Fruit fly (Drosophila melanogaster): Measurements from ENCODE around the gene pst.

The pst gene

dm6 chr3L:7347984-7348631, 12.0 kb downstream of the pst start, which contains the start of the genes Srp19 and qm (continued):
- TF ChIP-seq nmo (GFP tag; optimal IDR thresholded peaks at IDR 0.05), result peak; percentile 60
- TF ChIP-seq ase (GFP tag; IDR thresholded peaks at IDR 0.05), result 0 out of 3 replicates have a peak, but pooled peaks have one; percentile 11
- TF ChIP-seq CG4404 (GFP tag; IDR thresholded peaks at IDR 0.05), result peak; percentile 34; the same call in 1 of the 2 replicates
- peak; percentile 63 for TF ChIP-seq CG12659 (GFP tag; optimal IDR thresholded peaks at IDR 0.05)
- TF ChIP-seq Sry-β (GFP tag; optimal IDR thresholded peaks at IDR 0.05), result peak; percentile 93
- no peak for TF ChIP-seq CG7745 (tag; optimal IDR thresholded peaks at IDR 0.05)
- TF ChIP-seq Xrp1 (GFP tag; IDR thresholded peaks at IDR 0.05), result peak; percentile 44; the same call in 1 of the 2 replicates
- TF ChIP-seq CG10654 (GFP tag; optimal IDR thresholded peaks at IDR 0.05), result peak; percentile 15
- TF ChIP-seq CG11085 (GFP tag; IDR thresholded peaks at IDR 0.05), result 0 out of 2 replicates have a peak, but pooled peaks have one; percentile 12
- peak; percentile 91 for TF ChIP-seq Scr (GFP tag; IDR thresholded peaks at IDR 0.05; ENCODE audit: partially characterized antibody)
- TF ChIP-seq Meics (GFP tag; optimal IDR thresholded peaks at IDR 0.05), result peak; percentile 14
- peak; percentile 57 for TF ChIP-seq pum (GFP tag; optimal IDR thresholded peaks at IDR 0.05)
- TF ChIP-seq seq (GFP tag; IDR thresholded peaks at IDR 0.05), result no peak
- TF ChIP-seq CG14014 (GFP tag; IDR thresholded peaks at IDR 0.05), result peak; percentile 45
- TF ChIP-seq CG30020 (tag; optimal IDR thresholded peaks at IDR 0.05), result peak; percentile 55
- peak; percentile 59 for TF ChIP-seq CG6854 (GFP tag; optimal IDR thresholded peaks at IDR 0.05)
- peak; percentile 59; the same call in 2 of the 3 replicates for TF ChIP-seq mld (GFP tag; IDR thresholded peaks at IDR 0.05; ENCODE audit: partially characterized antibody)
- TF ChIP-seq so (GFP tag; IDR thresholded peaks at IDR 0.05), result peak; percentile 55; the same call in 2 of the 3 replicates
- peak; percentile 88 for TF ChIP-seq Aef1 (GFP tag; IDR thresholded peaks at IDR 0.05)
- peak; percentile 78 for TF ChIP-seq sna (GFP tag; IDR thresholded peaks at IDR 0.05; ENCODE audit: partially characterized antibody)
- TF ChIP-seq cas (GFP tag; IDR thresholded peaks at IDR 0.05), result peak; percentile 14; the same call in 1 of the 2 replicates
- TF ChIP-seq vvl (GFP tag; IDR thresholded peaks at IDR 0.05), result peak; percentile 78
- TF ChIP-seq zfh2 (GFP tag; optimal IDR thresholded peaks at IDR 0.05), result peak; percentile 76
- TF ChIP-seq CG1792 (GFP tag; optimal IDR thresholded peaks at IDR 0.05), result peak; percentile 20
- TF ChIP-seq CG14710 (tag; optimal IDR thresholded peaks at IDR 0.05), result peak; percentile 60
- peak; percentile 68 for TF ChIP-seq CoRest (tag; optimal IDR thresholded peaks at IDR 0.05)
- peak in 1 of 3 experiments; percentile 13 for TF ChIP-seq lola (GFP tag; optimal IDR thresholded peaks at IDR 0.05)
- peak; percentile 86 for TF ChIP-seq Jarid2 (GFP tag; optimal IDR thresholded peaks at IDR 0.05)
- TF ChIP-seq Hr51 (GFP tag; optimal IDR thresholded peaks at IDR 0.05), result peak; percentile 8 to 27
- no peak for TF ChIP-seq oc (tag; optimal IDR thresholded peaks at IDR 0.05)
- peak; percentile 61 for TF ChIP-seq ems (GFP tag; optimal IDR thresholded peaks at IDR 0.05)
- TF ChIP-seq CkIIα-i1 (GFP tag; IDR thresholded peaks at IDR 0.05), result peak; percentile 26; the same call in 1 of the 2 replicates
- TF ChIP-seq dmrt11E (tag; optimal IDR thresholded peaks at IDR 0.05), result peak; percentile 23
- no peak for TF ChIP-seq CG11695 (GFP tag; IDR thresholded peaks at IDR 0.05)
- no peak for TF ChIP-seq ERR (GFP tag; optimal IDR thresholded peaks at IDR 0.05)
- TF ChIP-seq CG2712 (tag; optimal IDR thresholded peaks at IDR 0.05), result peak; percentile 68
- TF ChIP-seq crol (GFP tag; IDR thresholded peaks at IDR 0.05), result peak; percentile 99
- TF ChIP-seq Rfx (GFP tag; IDR thresholded peaks at IDR 0.05), result peak; percentile 51; the same call in 1 of the 2 replicates
- no peak for TF ChIP-seq ac (GFP tag; optimal IDR thresholded peaks at IDR 0.05)
- TF ChIP-seq maf-S (GFP tag; optimal IDR thresholded peaks at IDR 0.05), result peak; percentile 61
- TF ChIP-seq tup (GFP tag; optimal IDR thresholded peaks at IDR 0.05), result no peak
- TF ChIP-seq luna (GFP tag; optimal IDR thresholded peaks at IDR 0.05), result peak; percentile 17
- peak; percentile 69 for TF ChIP-seq pho (GFP tag; optimal IDR thresholded peaks at IDR 0.05)
- peak; percentile 26 for TF ChIP-seq CG4854 (GFP tag; optimal IDR thresholded peaks at IDR 0.05)
- TF ChIP-seq scrt (GFP tag; optimal IDR thresholded peaks at IDR 0.05), result no peak
- peak; percentile 36; the same call in 1 of the 2 replicates for TF ChIP-seq lmd (GFP tag; IDR thresholded peaks at IDR 0.05)
- TF ChIP-seq stc (GFP tag; IDR thresholded peaks at IDR 0.05), result peak; percentile 19; the same call in 1 of the 2 replicates
- TF ChIP-seq CG16863 (GFP tag; optimal IDR thresholded peaks at IDR 0.05), result peak; percentile 25
- peak; percentile 56 for TF ChIP-seq Hsf (GFP tag; optimal IDR thresholded peaks at IDR 0.05)

Measured in whole organism, embryonic.